Worm (Caenorhabditis elegans) whole organism, L1 larva: ENCODE measurements around the gene K08H10.6.

Source experiments
- C34B4.2 ChIP-seq: sonication (generic microtip); optimal IDR thresholded peaks from 2 replicates; lab custom pipeline; 2017; ENCODE audit warnings: mild to moderate bottlenecking, missing genetic modification characterization, missing compliant biosample characterization
- F16B12.6 ChIP-seq: fragments of 150-350 bp; optimal IDR thresholded peaks from 2 replicates; lab custom pipeline; 2014; ENCODE audit warnings: missing biosample characterization, missing genetic modification characterization
- aha-1 ChIP-seq: fragments of 150-350 bp; optimal IDR thresholded peaks from 2 replicates; lab custom pipeline; 2014; ENCODE audit warnings: missing biosample characterization, missing genetic modification characterization
- ceh-8 ChIP-seq: fragments of 200-800 bp; sonication (Bioruptor generic); optimal IDR thresholded peaks from 2 replicates; lab custom pipeline; 2018; ENCODE audit warnings: mild to moderate bottlenecking, missing genetic modification characterization, moderate library complexity, missing compliant biosample characterization
- ceh-82 ChIP-seq, 3 experiments: fragments of 150-350 bp in 1 of 3; sonication (generic microtip) in 2 of 3; optimal IDR thresholded peaks; 2 replicates each; lab custom pipeline; 2014 to 2017; ENCODE audit warnings: missing biosample characterization in 3 of 3, missing genetic modification characterization in 3 of 3
- ceh-88 ChIP-seq: fragments of 200-800 bp; sonication (Bioruptor generic); IDR thresholded peaks from 2 replicates; pipeline ENCODE4 v1.3.6; 2022; ENCODE audit warnings: missing genetic modification characterization, missing compliant biosample characterization
- dsc-1 ChIP-seq: sonication (generic microtip); optimal IDR thresholded peaks from 2 replicates; lab custom pipeline; 2016; ENCODE audit warnings: mild to moderate bottlenecking, missing genetic modification characterization, missing compliant biosample characterization
- efl-1 ChIP-seq, 4 experiments: fragments of 150-350 bp; optimal IDR thresholded peaks in 3 of 4; peaks in 1 of 4; 1 replicate in 1 of 4; 2 replicates in 3 of 4; lab custom pipeline; 2014; ENCODE audit warnings: missing biosample characterization in 2 of 4, missing genetic modification characterization in 2 of 4, missing genetic modification reagents in 2 of 4
- efl-3 ChIP-seq: fragments of 200-800 bp; sonication (Bioruptor generic); optimal IDR thresholded peaks from 2 replicates; lab custom pipeline; 2018; ENCODE audit warnings: mild to moderate bottlenecking, missing genetic modification characterization, missing compliant biosample characterization
- egl-13 ChIP-seq: sonication (generic microtip); optimal IDR thresholded peaks from 2 replicates; lab custom pipeline; 2016; ENCODE audit warnings: missing genotype, missing genetic modification reagents, missing genetic modification characterization, missing compliant biosample characterization
- egl-27 ChIP-seq, 2 experiments: fragments of 150-350 bp in 1 of 2; sonication (generic microtip); optimal IDR thresholded peaks; 3 replicates each; lab custom pipeline; 2017 to 2018; ENCODE audit warnings: missing biosample characterization in 2 of 2, missing genetic modification characterization in 2 of 2, missing genetic modification reagents in 2 of 2
- elt-3 ChIP-seq, 6 experiments: fragments of 150-350 bp in 1 of 6; sonication (generic microtip); optimal IDR thresholded peaks; 2 replicates each; lab custom pipeline; 2017 to 2018; ENCODE audit warnings: missing biosample characterization in 6 of 6, missing genetic modification characterization in 6 of 6, inconsistent platforms in 1 of 6
- fkh-10 ChIP-seq: sonication (generic microtip); optimal IDR thresholded peaks from 2 replicates; lab custom pipeline; 2017; ENCODE audit warnings: missing biosample characterization, missing genetic modification reagents, missing genetic modification characterization
- fkh-8 ChIP-seq: sonication (generic microtip); optimal IDR thresholded peaks from 2 replicates; lab custom pipeline; 2016; ENCODE audit warnings: mild to moderate bottlenecking, missing genetic modification characterization, missing compliant biosample characterization
- hlh-17 ChIP-seq: fragments of 200-800 bp; sonication (Bioruptor generic); optimal IDR thresholded peaks from 2 replicates; lab custom pipeline; 2018; ENCODE audit warnings: missing genetic modification characterization, mild to moderate bottlenecking, missing compliant biosample characterization, moderate library complexity, borderline replicate concordance
- irx-1 ChIP-seq: sonication (generic microtip); optimal IDR thresholded peaks from 2 replicates; lab custom pipeline; 2016; ENCODE audit warnings: missing genetic modification characterization, missing compliant biosample characterization
- isw-1 ChIP-seq: fragments of 200-800 bp; sonication (Bioruptor generic); IDR thresholded peaks from 2 replicates; pipeline ENCODE4 v1.3.6; 2022; ENCODE audit warnings: missing genetic modification characterization, missing compliant biosample characterization
- lin-14 ChIP-seq: fragments of 200-800 bp; sonication (Bioruptor generic); optimal IDR thresholded peaks from 2 replicates; lab custom pipeline; 2018; ENCODE audit warnings: mild to moderate bottlenecking, missing genetic modification characterization, moderate library complexity, missing compliant biosample characterization
- lin-39 ChIP-seq: fragments of 150-350 bp; optimal IDR thresholded peaks from 2 replicates; lab custom pipeline; 2014; ENCODE audit warnings: missing biosample characterization, missing genetic modification reagents, missing genetic modification characterization
- lsy-2 ChIP-seq, 2 experiments: fragments of 150-350 bp; optimal IDR thresholded peaks; 2 replicates each; lab custom pipeline; 2014; ENCODE audit warnings: missing biosample characterization in 2 of 2, missing genetic modification characterization in 2 of 2
- mab-9 ChIP-seq: fragments of 200-800 bp; sonication (Bioruptor generic); IDR thresholded peaks from 2 replicates; pipeline ENCODE4 v1.3.6; 2022; ENCODE audit warnings: missing genetic modification reagents, missing genetic modification characterization, missing compliant biosample characterization
- mdl-1 ChIP-seq, 2 experiments: fragments of 150-350 bp; optimal IDR thresholded peaks; 2 replicates each; lab custom pipeline; 2014 to 2017; ENCODE audit warnings: missing biosample characterization in 2 of 2, missing genetic modification characterization in 2 of 2, inconsistent platforms in 1 of 2
- mep-1 ChIP-seq: fragments of 150-350 bp; optimal IDR thresholded peaks from 2 replicates; lab custom pipeline; 2014; ENCODE audit warnings: missing biosample characterization, missing genetic modification characterization
- nhr-11 ChIP-seq: fragments of 150-350 bp; optimal IDR thresholded peaks from 2 replicates; lab custom pipeline; 2014; ENCODE audit warnings: missing biosample characterization, missing genetic modification characterization
- nhr-237 ChIP-seq: fragments of 150-350 bp; optimal IDR thresholded peaks from 2 replicates; lab custom pipeline; 2014; ENCODE audit warnings: missing biosample characterization, missing genetic modification characterization
- nhr-47 ChIP-seq: sonication (generic microtip); optimal IDR thresholded peaks from 2 replicates; lab custom pipeline; 2016; ENCODE audit warnings: mild to moderate bottlenecking, missing genetic modification characterization, moderate library complexity, missing compliant biosample characterization
- nhr-71 ChIP-seq: sonication (generic microtip); optimal IDR thresholded peaks from 2 replicates; lab custom pipeline; 2016; ENCODE audit warnings: mild to moderate bottlenecking, missing genetic modification characterization, moderate library complexity, missing compliant biosample characterization
- nhr-84 ChIP-seq: sonication (generic microtip); optimal IDR thresholded peaks from 2 replicates; lab custom pipeline; 2017; ENCODE audit warnings: missing biosample characterization, missing genetic modification characterization
- nhr-90 ChIP-seq: sonication (generic microtip); optimal IDR thresholded peaks from 2 replicates; lab custom pipeline; 2016; ENCODE audit warnings: mild to moderate bottlenecking, missing genetic modification characterization, missing compliant biosample characterization; ENCODE audit not compliant: poor library complexity
- pqm-1 ChIP-seq: sonication (generic microtip); optimal IDR thresholded peaks from 3 replicates; lab custom pipeline; 2017; ENCODE audit warnings: missing biosample characterization, missing genetic modification characterization
- rnt-1 ChIP-seq: sonication (generic microtip); optimal IDR thresholded peaks from 2 replicates; lab custom pipeline; 2016; ENCODE audit warnings: mild to moderate bottlenecking, missing genetic modification characterization, moderate library complexity, missing compliant biosample characterization
- snpc-4 ChIP-seq: fragments of 150-350 bp; optimal IDR thresholded peaks from 2 replicates; lab custom pipeline; 2014; ENCODE audit warnings: missing biosample characterization, missing genetic modification characterization
- snu-23 ChIP-seq: sonication (generic microtip); optimal IDR thresholded peaks from 2 replicates; lab custom pipeline; 2016; ENCODE audit warnings: missing genetic modification characterization, missing compliant biosample characterization
- sptf-1 ChIP-seq: fragments of 150-350 bp; optimal IDR thresholded peaks from 2 replicates; lab custom pipeline; 2014; ENCODE audit warnings: missing biosample characterization, missing genetic modification characterization
- sup-37 ChIP-seq: fragments of 200-800 bp; sonication (Bioruptor generic); optimal IDR thresholded peaks from 2 replicates; lab custom pipeline; 2018; ENCODE audit warnings: mild to moderate bottlenecking, missing genetic modification characterization, missing compliant biosample characterization
- swsn-7 ChIP-seq: sonication (generic microtip); optimal IDR thresholded peaks from 2 replicates; lab custom pipeline; 2016; ENCODE audit warnings: missing genetic modification characterization, missing compliant biosample characterization
- tlp-1 ChIP-seq: fragments of 150-350 bp; optimal IDR thresholded peaks from 2 replicates; lab custom pipeline; 2014; ENCODE audit warnings: missing biosample characterization, missing genetic modification characterization
- unc-130 ChIP-seq: fragments of 150-350 bp; optimal IDR thresholded peaks from 2 replicates; lab custom pipeline; 2017; ENCODE audit warnings: missing biosample characterization, missing genetic modification characterization, inconsistent platforms
- unc-30 ChIP-seq: sonication (generic microtip); optimal IDR thresholded peaks from 2 replicates; lab custom pipeline; 2017; ENCODE audit warnings: missing biosample characterization, missing genetic modification characterization
- unc-86 ChIP-seq: sonication (generic microtip); optimal IDR thresholded peaks from 2 replicates; lab custom pipeline; 2016; ENCODE audit warnings: missing genetic modification characterization, missing compliant biosample characterization
- unc-98 ChIP-seq: fragments of 200-800 bp; sonication (Bioruptor generic); IDR thresholded peaks from 2 replicates; pipeline ENCODE4 v1.3.6; 2022; ENCODE audit warnings: missing genetic modification characterization, missing compliant biosample characterization
- vab-15 ChIP-seq: sonication (generic microtip); optimal IDR thresholded peaks from 2 replicates; lab custom pipeline; 2017; ENCODE audit warnings: missing genotype, mild to moderate bottlenecking, missing genetic modification characterization, missing compliant biosample characterization
- zag-1 ChIP-seq: fragments of 150-350 bp; optimal IDR thresholded peaks from 2 replicates; lab custom pipeline; 2014; ENCODE audit warnings: missing biosample characterization, missing genetic modification characterization
- ztf-4 ChIP-seq: fragments of 150-350 bp; optimal IDR thresholded peaks from 2 replicates; lab custom pipeline; 2014; ENCODE audit warnings: missing biosample characterization, missing genetic modification characterization

Gene K08H10.6

DNA sequence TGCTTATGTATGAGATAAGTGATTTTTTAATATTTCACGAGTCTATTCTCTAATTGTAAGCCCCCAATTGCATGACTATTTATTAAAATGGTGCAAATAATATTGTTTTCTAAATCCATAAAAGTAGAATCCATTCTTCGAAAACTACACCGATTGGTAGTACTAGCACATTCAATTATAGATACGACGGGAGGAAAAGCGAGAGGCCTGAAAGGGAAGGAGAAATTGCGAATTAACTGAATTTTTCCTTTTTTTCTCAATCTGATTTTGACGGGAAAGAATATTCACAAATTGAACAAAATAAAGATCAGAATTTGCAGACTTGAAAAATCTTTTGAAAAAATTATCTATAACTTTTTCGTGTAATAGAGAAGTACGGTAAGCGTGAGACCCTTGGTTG is 18.5 kb downstream of the K08H10.6 start:
- no peak for TF ChIP-seq unc-98
- peak; percentile 18 for TF ChIP-seq lin-14 (GFP tag; lab: Kevin White, UChicago)
- no peak for TF ChIP-seq C34B4.2

ce11 chrV:9976138-9976537 is 19.6 kb downstream of the K08H10.6 start, which contains the start of gene unc-41:
Gene unc-41, minus strand, starts transcription at chrV:9976238.
- TF ChIP-seq swsn-7 (tag; lab: Kevin White, UChicago) (no peak), mep-1 (tag; lab: Kevin White, UChicago) (no peak), aha-1 (no peak), ceh-88 (GFP tag; lab: Robert Waterston, UW) (no peak), isw-1 (GFP tag; lab: Robert Waterston, UW) (no peak)

DNA sequence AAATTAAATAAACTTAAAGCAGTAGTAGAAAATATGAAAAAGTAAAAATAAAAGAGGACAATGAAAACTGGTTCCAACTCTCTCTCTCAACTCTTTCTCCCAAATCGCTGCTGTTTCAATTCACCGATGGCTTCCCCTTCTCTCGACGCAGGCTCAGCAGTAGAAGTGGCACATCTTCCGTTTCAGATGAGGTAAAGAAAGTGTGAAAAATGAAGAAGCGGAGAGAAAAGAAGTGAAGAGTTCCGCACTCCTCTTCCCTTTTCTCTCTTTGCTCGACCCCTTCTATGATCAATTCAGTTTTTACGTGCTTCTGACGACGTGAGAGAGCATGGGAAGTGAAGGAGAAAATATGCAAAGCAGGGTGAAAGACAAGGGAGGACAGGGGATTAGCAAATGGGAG is 21.4 kb downstream of the K08H10.6 start:
- TF ChIP-seq isw-1 (GFP tag; lab: Robert Waterston, UW), result peak; percentile 13; the same call in 1 of the 2 replicates
- no peak for TF ChIP-seq lin-39 (tag; lab: Kevin White, UChicago)
- peak in 1 of 3 experiments; percentile 10 for TF ChIP-seq ceh-82 (tag; optimal IDR thresholded peaks at IDR 0.05; lab: Kevin White, UChicago)
- TF ChIP-seq nhr-47 (tag; lab: Kevin White, UChicago), result peak; percentile 31
- peak; percentile 35 for TF ChIP-seq fkh-8 (tag; lab: Kevin White, UChicago)
- TF ChIP-seq efl-1 (optimal IDR thresholded peaks at IDR 0.05; lab: Kevin White, UChicago), result no peak
- peak in 1 of 2 experiments; percentile 72 for TF ChIP-seq efl-1 (GFP tag; optimal IDR thresholded peaks at IDR 0.05 in 1 of 2; lab: Kevin White, UChicago)
- peak; percentile 82 for TF ChIP-seq lin-14 (GFP tag; lab: Kevin White, UChicago)
- TF ChIP-seq hlh-17 (GFP tag; lab: Kevin White, UChicago), result no peak
- no peak for TF ChIP-seq nhr-71 (tag; lab: Kevin White, UChicago)
- no peak for TF ChIP-seq unc-30 (tag; lab: Kevin White, UChicago)
- TF ChIP-seq egl-13, result peak; percentile 17
- TF ChIP-seq fkh-10 (GFP tag; lab: Kevin White, UChicago), result peak; percentile 67
- no peak for TF ChIP-seq sup-37 (GFP tag; lab: Kevin White, UChicago)

ce11 chrV:9970119-9970518 is 25.6 kb downstream of the K08H10.6 start:
- TF ChIP-seq mdl-1 (tag; optimal IDR thresholded peaks at IDR 0.05; lab: Kevin White, UChicago), result peak in 1 of 2 experiments; percentile 35
- peak; percentile 49 to 52 for TF ChIP-seq lsy-2 (tag; optimal IDR thresholded peaks at IDR 0.05; lab: Kevin White, UChicago)
- no peak for TF ChIP-seq fkh-10 (GFP tag; lab: Kevin White, UChicago)
- 0 out of 2 replicates have a peak, but pooled peaks have one; percentile 33 for TF ChIP-seq mab-9
- TF ChIP-seq vab-15 (tag; lab: Kevin White, UChicago), result no peak
- peak; percentile 63 for TF ChIP-seq dsc-1 (tag; lab: Kevin White, UChicago)
- no peak for TF ChIP-seq sptf-1 (tag; lab: Kevin White, UChicago)
- no peak for TF ChIP-seq unc-30 (tag; lab: Kevin White, UChicago)
- TF ChIP-seq tlp-1 (tag; lab: Kevin White, UChicago), result no peak
- TF ChIP-seq isw-1 (GFP tag; lab: Robert Waterston, UW), result no peak
- TF ChIP-seq snpc-4 (tag; lab: Kevin White, UChicago), result peak; percentile 10
- peak; percentile 47 for TF ChIP-seq nhr-90 (tag; lab: Kevin White, UChicago)
- TF ChIP-seq ztf-4 (tag; lab: Kevin White, UChicago), result no peak
- peak; percentile 72 for TF ChIP-seq mep-1 (tag; lab: Kevin White, UChicago)
- TF ChIP-seq nhr-84 (tag; lab: Kevin White, UChicago), result no peak
- TF ChIP-seq irx-1 (tag; lab: Kevin White, UChicago), result peak; percentile 2
- TF ChIP-seq nhr-237, result no peak
- TF ChIP-seq swsn-7 (tag; lab: Kevin White, UChicago), result peak; percentile 72
- no peak for TF ChIP-seq egl-27 (tag; optimal IDR thresholded peaks at IDR 0.05; lab: Kevin White, UChicago)
- TF ChIP-seq efl-3, result no peak
- TF ChIP-seq rnt-1 (tag; lab: Kevin White, UChicago), result peak; percentile 76
- TF ChIP-seq efl-1 (optimal IDR thresholded peaks at IDR 0.05; lab: Kevin White, UChicago), result peak; percentile 36 to 59
- TF ChIP-seq efl-1 (GFP tag; optimal IDR thresholded peaks at IDR 0.05 in 1 of 2; lab: Kevin White, UChicago), result peak; percentile 42 to 96
- no peak for TF ChIP-seq C34B4.2
- TF ChIP-seq unc-130 (tag; lab: Kevin White, UChicago), result peak; percentile 77
- peak; percentile 48 for TF ChIP-seq fkh-8 (tag; lab: Kevin White, UChicago)
- no peak for TF ChIP-seq pqm-1
- TF ChIP-seq unc-86 (tag; lab: Kevin White, UChicago), result peak; percentile 55
- peak; percentile 17 for TF ChIP-seq ceh-8 (GFP tag; lab: Kevin White, UChicago)
- TF ChIP-seq nhr-11 (tag; lab: Kevin White, UChicago), result no peak
- 0 out of 2 replicates have a peak, but pooled peaks have one; percentile 44 for TF ChIP-seq ceh-88 (GFP tag; lab: Robert Waterston, UW)
- TF ChIP-seq egl-13, result peak; percentile 37
- TF ChIP-seq snu-23, result peak; percentile 81
- no peak for TF ChIP-seq elt-3 (tag; optimal IDR thresholded peaks at IDR 0.05; lab: Kevin White, UChicago)
- TF ChIP-seq zag-1 (tag; lab: Kevin White, UChicago), result no peak
- peak; percentile 30 for TF ChIP-seq F16B12.6 (tag; lab: Kevin White, UChicago)
